Worm (Caenorhabditis elegans) whole organism, L4 larva: ENCODE data around the gene fbxa-75.

Experiments used
- ceh-82 ChIP-seq: sonication (generic microtip); optimal IDR thresholded peaks from 2 replicates; lab custom pipeline; 2017; ENCODE audit warnings: missing biosample characterization, missing genetic modification characterization
- fkh-10 ChIP-seq: fragments of 150-350 bp; optimal IDR thresholded peaks from 2 replicates; lab custom pipeline; 2014; ENCODE audit warnings: missing biosample characterization, missing genetic modification reagents, missing genetic modification characterization
- hmg-1.1 ChIP-seq: fragments of 200-800 bp; sonication (Bioruptor generic); IDR thresholded peaks from 2 replicates; pipeline ENCODE4 v1.3.6; 2022; ENCODE audit warnings: missing genetic modification reagents, missing genetic modification characterization, missing compliant biosample characterization
- lin-13 ChIP-seq: fragments of 150-350 bp; optimal IDR thresholded peaks from 2 replicates; lab custom pipeline; 2014; ENCODE audit warnings: missing biosample characterization, missing genetic modification reagents, missing genetic modification characterization
- madf-9 ChIP-seq: fragments of 200-800 bp; sonication (Bioruptor generic); conservative IDR thresholded peaks from 2 replicates; pipeline ENCODE4 v1.3.6; 2022; ENCODE audit warnings: missing genetic modification reagents, missing genetic modification characterization, missing compliant biosample characterization
- nhr-11 ChIP-seq: fragments of 150-350 bp; optimal IDR thresholded peaks from 2 replicates; lab custom pipeline; 2014; ENCODE audit warnings: missing biosample characterization, missing genetic modification characterization
- nhr-25 ChIP-seq: sonication (generic microtip); optimal IDR thresholded peaks from 2 replicates; lab custom pipeline; 2017; ENCODE audit warnings: missing genetic modification characterization, mild to moderate bottlenecking, missing compliant biosample characterization, antibody characterized with exemption, moderate library complexity, borderline replicate concordance; ENCODE audit not compliant: insufficient read depth
- nhr-77 ChIP-seq: fragments of 150-350 bp; optimal IDR thresholded peaks from 2 replicates; lab custom pipeline; 2014; ENCODE audit warnings: missing biosample characterization, missing genetic modification characterization
- pha-4 ChIP-seq, 2 experiments: fragments of 150-350 bp in 1 of 2; fragments of 200-800 bp in 1 of 2; sonication (Bioruptor generic) in 1 of 2; IDR thresholded peaks in 1 of 2; optimal IDR thresholded peaks in 1 of 2; 2 replicates each; pipeline versions ENCODE4 v1.3.6 to Lab custom; 2014 to 2022; ENCODE audit warnings: missing genetic modification characterization in 2 of 2, missing genetic modification reagents in 2 of 2, missing biosample characterization in 1 of 2, missing compliant biosample characterization in 1 of 2
- skn-1 ChIP-seq: fragments of 150-350 bp; optimal IDR thresholded peaks from 2 replicates; lab custom pipeline; 2014; ENCODE audit warnings: missing biosample characterization, missing genetic modification characterization

- no peak for TF ChIP-seq fkh-10 (GFP tag; lab: Kevin White, UChicago)
- TF ChIP-seq madf-9 (GFP tag; lab: Robert Waterston, UW), result no peak
- TF ChIP-seq nhr-11 (tag; lab: Kevin White, UChicago), result no peak
- TF ChIP-seq hmg-1.1 (GFP tag; lab: Robert Waterston, UW), result no peak
- no peak for TF ChIP-seq ceh-82 (tag; lab: Kevin White, UChicago)
- TF ChIP-seq nhr-77, result no peak
- TF ChIP-seq skn-1, result no peak
- TF ChIP-seq pha-4 (GFP tag; IDR thresholded peaks at IDR 0.05; lab: Robert Waterston, UW), result no peak
- no peak for TF ChIP-seq pha-4 (tag; optimal IDR thresholded peaks at IDR 0.05; lab: Kevin White, UChicago)
- TF ChIP-seq lin-13 (GFP tag; lab: Kevin White, UChicago), result no peak
- TF ChIP-seq nhr-25 (tag; lab: Kevin White, UChicago), result no peak
Observed at ce11 chrIII:1354523-1354922, 51.0 kb downstream of the fbxa-75 start.
